Worm (Caenorhabditis elegans): ENCODE results near the gene F41H10.1.
"Not testable (repeated sequence)": the region's sequence is repeated elsewhere in the genome, so short reads cannot be mapped to it uniquely, and the experiment has no call there.

The F41H10.1 gene

DNA sequence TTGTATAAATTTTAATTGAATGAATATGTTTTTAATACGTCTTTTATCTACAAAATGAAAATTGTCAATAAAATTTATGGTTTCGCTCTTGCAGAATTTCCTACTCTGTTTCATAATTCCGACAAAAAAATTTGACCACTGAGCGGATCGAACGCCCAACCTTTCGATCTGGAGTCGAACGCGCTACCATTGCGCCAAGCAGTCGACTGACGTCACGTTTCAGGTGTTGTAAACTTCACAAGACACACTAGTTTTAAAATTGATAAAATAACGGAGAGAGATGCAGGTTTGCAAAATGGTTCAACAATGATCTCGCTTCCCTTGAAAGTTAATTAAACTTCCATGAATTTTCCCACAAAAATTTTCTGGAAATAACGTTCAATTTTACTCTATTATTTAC is 38.5 kb upstream of the F41H10.1 start:
- no peak for TF ChIP-seq unc-42 (tag; optimal IDR thresholded peaks at IDR 0.05)
- no peak for TF ChIP-seq pha-4 (tag; optimal IDR thresholded peaks at IDR 0.05)
- no peak for TF ChIP-seq sdc-2 (tag; optimal IDR thresholded peaks at IDR 0.05)
- no peak for TF ChIP-seq K02D7.2 (tag; optimal IDR thresholded peaks at IDR 0.05)
- no peak for TF ChIP-seq pag-3 (tag; optimal IDR thresholded peaks at IDR 0.05; ENCODE audit: borderline replicate concordance)
- no peak for TF ChIP-seq F13H6.1 (tag; optimal IDR thresholded peaks at IDR 0.05)
- no peak for TF ChIP-seq K09A11.1 (tag; optimal IDR thresholded peaks at IDR 0.05; ENCODE audit: insufficient read depth)
- no peak for TF ChIP-seq lim-6 (tag; optimal IDR thresholded peaks at IDR 0.05)
- TF ChIP-seq T23F11.4 (GFP tag; optimal IDR thresholded peaks at IDR 0.05) = no peak
- TF ChIP-seq pax-1 (tag; optimal IDR thresholded peaks at IDR 0.05) = no peak
- no peak for TF ChIP-seq pqm-1 (tag; optimal IDR thresholded peaks at IDR 0.05)
- TF ChIP-seq ceh-18 (tag; optimal IDR thresholded peaks at IDR 0.05) = no peak
- no peak for TF ChIP-seq pat-9 (tag; optimal IDR thresholded peaks at IDR 0.05)
- TF ChIP-seq dmd-4 (tag; optimal IDR thresholded peaks at IDR 0.05; ENCODE audit: borderline replicate concordance) = no peak
- no peak for TF ChIP-seq ref-2 (tag; optimal IDR thresholded peaks at IDR 0.05)
- no peak for TF ChIP-seq ceh-6 (GFP tag; optimal IDR thresholded peaks at IDR 0.05)
- no peak for TF ChIP-seq ahr-1 (tag; optimal IDR thresholded peaks at IDR 0.05)
- no peak for TF ChIP-seq rnt-1 (tag; optimal IDR thresholded peaks at IDR 0.05)
- TF ChIP-seq sox-2 (GFP tag; IDR thresholded peaks at IDR 0.05) = no peak

DNA sequence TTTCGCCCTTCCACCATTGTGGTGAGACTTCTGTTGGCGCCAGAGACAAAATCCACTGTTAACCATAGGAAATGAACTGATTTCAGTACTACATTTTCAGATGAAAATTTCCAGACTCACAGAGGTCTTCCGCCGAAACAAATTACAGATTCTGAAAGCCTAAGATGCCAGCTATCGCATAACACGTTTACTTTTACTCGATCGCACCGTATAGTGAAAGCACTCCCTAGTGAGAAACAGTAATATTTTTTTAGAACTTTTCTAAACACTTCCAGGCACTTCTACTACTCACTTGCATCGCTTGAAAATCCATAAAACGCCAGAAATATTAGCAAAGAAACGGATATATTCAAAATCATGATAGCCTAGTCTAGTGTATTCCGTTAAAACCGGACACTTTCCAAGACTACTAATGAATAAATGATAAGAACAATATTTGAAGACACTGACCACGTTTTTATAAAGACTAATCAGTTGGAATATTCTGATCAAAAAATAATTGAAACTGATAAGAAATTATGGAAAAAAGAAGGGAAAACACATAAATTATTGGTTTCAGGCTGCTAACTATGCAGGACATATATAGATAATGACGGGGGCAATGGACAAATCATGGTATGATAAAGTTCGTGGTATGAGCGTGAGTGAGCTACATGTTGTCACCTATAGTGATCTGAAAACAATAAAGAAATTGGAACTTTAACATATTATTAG is 32.1 kb upstream of the F41H10.1 start, which contains the start of gene gba-4:
Gene gba-4, minus strand, starts transcription at position 418 of the 714 bp plus-strand sequence.
- not testable (repeated sequence) for TF ChIP-seq ceh-19 (GFP tag; optimal IDR thresholded peaks at IDR 0.05); tbx-7 (tag; optimal IDR thresholded peaks at IDR 0.05); ceh-31 (tag; optimal IDR thresholded peaks at IDR 0.05)

DNA sequence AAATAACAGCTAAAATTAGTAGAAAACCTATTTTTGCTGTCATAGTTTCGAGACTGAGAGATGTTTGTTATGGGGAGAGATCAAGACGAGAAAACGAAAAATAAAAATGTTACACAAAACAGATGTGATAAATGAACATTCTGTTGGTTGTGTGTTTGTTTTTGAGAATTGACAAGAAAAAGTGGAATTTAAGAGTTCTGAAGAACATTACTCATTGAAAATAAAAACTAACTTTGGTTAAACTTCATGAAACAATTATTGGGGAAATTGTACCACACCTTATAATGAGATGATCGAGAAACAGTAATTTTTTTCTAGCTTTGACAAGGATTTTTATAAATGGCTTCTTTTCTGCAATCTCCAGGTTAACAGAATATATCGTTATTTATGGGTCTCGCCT is 29.3 kb upstream of the F41H10.1 start, which contains the start of gene Y4C6B.7:
Gene Y4C6B.7, minus strand, starts transcription at position 101 of the 400 bp plus-strand sequence.
- TF ChIP-seq ceh-45 (GFP tag; IDR thresholded peaks at IDR 0.05) (no peak), unc-55 (GFP tag; optimal IDR thresholded peaks at IDR 0.05) (no peak), unc-42 (tag; optimal IDR thresholded peaks at IDR 0.05) (no peak), ceh-6 (GFP tag; optimal IDR thresholded peaks at IDR 0.05) (no peak), hlh-30 (tag; optimal IDR thresholded peaks at IDR 0.05; ENCODE audit: insufficient read depth) (no peak), ceh-14 (tag; optimal IDR thresholded peaks at IDR 0.05) (no peak), ztf-16 (tag; optimal IDR thresholded peaks at IDR 0.05) (no peak), ahr-1 (tag; optimal IDR thresholded peaks at IDR 0.05) (no peak), pax-1 (tag; optimal IDR thresholded peaks at IDR 0.05) (no peak), sdc-2 (tag; optimal IDR thresholded peaks at IDR 0.05) (no peak), ttx-3 (tag; optimal IDR thresholded peaks at IDR 0.05) (no peak), C38D4.7 (GFP tag; optimal IDR thresholded peaks at IDR 0.05) (no peak)

DNA sequence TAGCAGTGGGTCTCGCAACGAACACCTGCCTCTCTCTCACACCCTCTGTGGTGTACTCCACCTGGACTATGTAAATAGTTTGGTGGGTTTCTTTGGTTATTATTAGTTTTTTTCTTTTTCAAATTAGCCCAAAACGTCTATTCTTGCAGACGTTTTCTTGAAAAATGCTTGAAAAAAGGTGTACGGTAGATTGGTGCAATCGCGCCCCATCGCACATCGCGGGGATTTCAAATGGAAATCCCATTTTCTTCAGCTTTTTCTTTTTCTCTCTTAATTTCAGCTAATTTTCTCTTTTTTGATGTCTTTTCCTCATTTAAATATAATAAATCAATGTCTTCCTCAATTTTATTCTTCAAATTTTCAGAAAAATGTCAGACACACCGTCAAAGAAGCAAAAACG is 28.6 kb upstream of the F41H10.1 start, which contains the start of gene Y4C6B.1:
Gene Y4C6B.1, plus strand, starts transcription at position 365 of the 400 bp plus-strand sequence.
- TF ChIP-seq ttx-3 (tag; optimal IDR thresholded peaks at IDR 0.05) = peak; percentile 24
- no peak for TF ChIP-seq ceh-2 (tag; optimal IDR thresholded peaks at IDR 0.05)
- peak; percentile 17 for TF ChIP-seq tbx-2 (tag; optimal IDR thresholded peaks at IDR 0.05)

DNA sequence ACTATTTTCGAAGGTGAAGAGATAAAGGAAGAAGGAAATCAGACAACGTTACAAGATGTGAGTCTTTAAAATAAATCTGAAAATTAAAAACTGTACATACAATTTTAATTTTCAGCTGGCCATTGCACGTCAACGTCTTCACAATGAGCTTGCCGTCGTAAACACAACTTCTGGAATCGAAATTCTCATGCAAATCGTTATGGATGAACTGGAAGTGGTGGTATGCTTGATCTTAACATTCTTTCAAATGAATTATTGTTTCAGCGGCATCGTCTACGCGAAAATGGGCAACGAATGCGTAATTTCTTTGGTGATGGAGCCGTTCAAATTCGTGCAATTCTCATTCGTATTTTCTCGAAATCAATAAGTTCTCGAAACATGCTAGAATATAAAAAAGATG is 28.1 kb upstream of the F41H10.1 start:
- no peak for TF ChIP-seq pha-2 (tag; optimal IDR thresholded peaks at IDR 0.05)
- no peak for TF ChIP-seq unc-86 (tag; optimal IDR thresholded peaks at IDR 0.05)
- no peak for TF ChIP-seq ceh-14 (tag; optimal IDR thresholded peaks at IDR 0.05)
- TF ChIP-seq ceh-18 (tag; optimal IDR thresholded peaks at IDR 0.05) = no peak
- no peak for TF ChIP-seq fax-1 (tag; optimal IDR thresholded peaks at IDR 0.05)
- TF ChIP-seq ceh-31 (tag; optimal IDR thresholded peaks at IDR 0.05) = no peak
- no peak for TF ChIP-seq ceh-19 (GFP tag; optimal IDR thresholded peaks at IDR 0.05)
- TF ChIP-seq T23F11.4 (GFP tag; optimal IDR thresholded peaks at IDR 0.05) = no peak
- no peak for TF ChIP-seq che-1 (tag; optimal IDR thresholded peaks at IDR 0.05)
- TF ChIP-seq zip-5 (tag; optimal IDR thresholded peaks at IDR 0.05) = no peak
- no peak for TF ChIP-seq ttx-3 (tag; optimal IDR thresholded peaks at IDR 0.05)
